Fruit fly (Drosophila melanogaster) whole organism, embryonic: ENCODE data around the gene PAPLA1.

Experiments
- Asciz ChIP-seq: fragments of 200-800 bp; sonication (Bioruptor generic); optimal IDR thresholded peaks from 2 replicates; lab custom pipeline; 2017; ENCODE audit warnings: missing biosample characterization, mild to moderate bottlenecking, missing genetic modification characterization, missing genetic modification reagents
- CG11723 ChIP-seq: fragments of 200-800 bp; sonication (Bioruptor generic); optimal IDR thresholded peaks from 2 replicates; lab custom pipeline; 2017; ENCODE audit warnings: missing biosample characterization, mild to moderate bottlenecking, missing genetic modification characterization
- CG12071 ChIP-seq: fragments of 200-800 bp; sonication (Bioruptor generic); optimal IDR thresholded peaks from 3 replicates; lab custom pipeline; 2018; ENCODE audit warnings: missing biosample characterization, mild to moderate bottlenecking, missing genetic modification characterization
- CG12769 ChIP-seq: fragments of 200-800 bp; sonication (Bioruptor generic); optimal IDR thresholded peaks from 2 replicates; lab custom pipeline; 2019; ENCODE audit warnings: missing biosample characterization, mild to moderate bottlenecking, missing genetic modification characterization, moderate library complexity
- CG14014 ChIP-seq: fragments of 200-800 bp; sonication (Bioruptor generic); IDR thresholded peaks from 2 replicates; pipeline ENCODE4 v1.3.6; 2022; ENCODE audit warnings: missing biosample characterization, missing genetic modification characterization
- CG14441 ChIP-seq: fragments of 200-800 bp; sonication (Bioruptor generic); IDR thresholded peaks from 2 replicates; pipeline ENCODE4 v1.3.6; 2022; ENCODE audit warnings: missing biosample characterization, missing genetic modification characterization
- CG15514 ChIP-seq: fragments of 200-800 bp; sonication (Bioruptor generic); optimal IDR thresholded peaks from 3 replicates; lab custom pipeline; 2017; ENCODE audit warnings: missing biosample characterization, missing genetic modification characterization, mild to moderate bottlenecking, moderate library complexity, missing genetic modification reagents
- CG16813 ChIP-seq: fragments of 200-800 bp; sonication (Bioruptor generic); IDR thresholded peaks from 3 replicates; pipeline ENCODE4 v1.3.6; 2022; ENCODE audit warnings: missing biosample characterization, missing genetic modification characterization; ENCODE audit not compliant: partially characterized antibody
- CG18619 ChIP-seq: fragments of 200-800 bp; sonication (Bioruptor generic); optimal IDR thresholded peaks from 3 replicates; lab custom pipeline; 2017; ENCODE audit warnings: missing biosample characterization, mild to moderate bottlenecking, missing genetic modification characterization
- CG34376 ChIP-seq: fragments of 200-800 bp; sonication (Bioruptor generic); optimal IDR thresholded peaks from 2 replicates; lab custom pipeline; 2018; ENCODE audit warnings: missing biosample characterization, mild to moderate bottlenecking, missing genetic modification characterization
- CG6272 ChIP-seq: fragments of 200-800 bp; sonication (Bioruptor generic); IDR thresholded peaks from 2 replicates; pipeline ENCODE4 v1.3.6; 2022; ENCODE audit warnings: missing biosample characterization, missing genetic modification characterization
- CG7271 ChIP-seq: fragments of 200-800 bp; sonication (Bioruptor generic); optimal IDR thresholded peaks from 2 replicates; lab custom pipeline; 2018; ENCODE audit warnings: missing biosample characterization, mild to moderate bottlenecking, missing genetic modification characterization, moderate library complexity
- CG7928 ChIP-seq: fragments of 200-800 bp; sonication (Bioruptor generic); optimal IDR thresholded peaks from 2 replicates; lab custom pipeline; 2017; ENCODE audit warnings: missing biosample characterization, mild to moderate bottlenecking, missing genetic modification characterization
- CG7987 ChIP-seq: fragments of 200-800 bp; sonication (Bioruptor generic); optimal IDR thresholded peaks from 2 replicates; lab custom pipeline; 2018; ENCODE audit warnings: missing biosample characterization, mild to moderate bottlenecking, missing genetic modification characterization, moderate library complexity
- CG8478 ChIP-seq: fragments of >200 bp; optimal IDR thresholded peaks from 2 replicates; lab custom pipeline; 2018
- CG9437 ChIP-seq: fragments of 200-800 bp; sonication (Bioruptor generic); optimal IDR thresholded peaks from 2 replicates; lab custom pipeline; 2018; ENCODE audit warnings: missing biosample characterization, mild to moderate bottlenecking, missing genetic modification characterization
- CG9727 ChIP-seq: fragments of 200-800 bp; sonication (Bioruptor generic); optimal IDR thresholded peaks from 3 replicates; lab custom pipeline; 2017; ENCODE audit warnings: missing biosample characterization, mild to moderate bottlenecking, missing genetic modification characterization
- CrebB ChIP-seq: fragments of 200-800 bp; sonication (Bioruptor generic); optimal IDR thresholded peaks from 3 replicates; lab custom pipeline; 2018; ENCODE audit warnings: missing biosample characterization, mild to moderate bottlenecking, missing genetic modification characterization
- ERR ChIP-seq: fragments of 200-800 bp; sonication (Bioruptor generic); optimal IDR thresholded peaks from 2 replicates; lab custom pipeline; 2016; ENCODE audit warnings: missing biosample characterization, missing genetic modification characterization
- Fer1 ChIP-seq: fragments of 200-800 bp; sonication (Bioruptor generic); optimal IDR thresholded peaks from 2 replicates; lab custom pipeline; 2017; ENCODE audit warnings: missing biosample characterization, mild to moderate bottlenecking, missing genetic modification characterization
- Fer2 ChIP-seq: fragments of 200-800 bp; sonication (Bioruptor generic); optimal IDR thresholded peaks from 2 replicates; lab custom pipeline; 2018; ENCODE audit warnings: missing biosample characterization, mild to moderate bottlenecking, missing genetic modification characterization, moderate library complexity
- Mad ChIP-seq: fragments of 200-800 bp; sonication (Bioruptor generic); optimal IDR thresholded peaks from 2 replicates; lab custom pipeline; 2016; ENCODE audit warnings: missing biosample characterization, missing genetic modification characterization
- Opbp ChIP-seq: fragments of 200-800 bp; sonication (Bioruptor generic); IDR thresholded peaks from 3 replicates; pipeline ENCODE4 v1.3.6; 2022; ENCODE audit warnings: missing biosample characterization, missing genetic modification characterization; ENCODE audit not compliant: partially characterized antibody
- Six4 ChIP-seq: fragments of 200-800 bp; sonication (Bioruptor generic); optimal IDR thresholded peaks from 2 replicates; lab custom pipeline; 2016; ENCODE audit warnings: missing biosample characterization, missing genetic modification characterization
- Sox100B ChIP-seq: fragments of 200-800 bp; sonication (Bioruptor generic); optimal IDR thresholded peaks from 3 replicates; lab custom pipeline; 2018; ENCODE audit warnings: missing biosample characterization, mild to moderate bottlenecking, missing genetic modification characterization
- Spps ChIP-seq: fragments of 200-800 bp; sonication (Bioruptor generic); optimal IDR thresholded peaks from 2 replicates; lab custom pipeline; 2018; ENCODE audit warnings: missing biosample characterization, mild to moderate bottlenecking, missing genetic modification characterization
- ab ChIP-seq: fragments of 200-800 bp; sonication (Bioruptor generic); optimal IDR thresholded peaks from 2 replicates; lab custom pipeline; 2016; ENCODE audit warnings: missing biosample characterization, missing genetic modification characterization
- aop ChIP-seq: fragments of 200-800 bp; sonication (Bioruptor generic); IDR thresholded peaks from 2 replicates; pipeline ENCODE4 v1.3.6; 2022; ENCODE audit warnings: missing biosample characterization, missing genetic modification characterization
- br ChIP-seq: fragments of >200 bp; optimal IDR thresholded peaks from 2 replicates; lab custom pipeline; 2017
- ci ChIP-seq: fragments of 200-800 bp; sonication (Bioruptor generic); IDR thresholded peaks from 3 replicates; pipeline ENCODE4 v1.3.6; 2022; ENCODE audit warnings: missing biosample characterization, missing genetic modification characterization
- dm ChIP-seq: fragments of 200-800 bp; sonication (Bioruptor generic); optimal IDR thresholded peaks from 3 replicates; lab custom pipeline; 2016; ENCODE audit warnings: missing biosample characterization, missing genetic modification characterization
- esg ChIP-seq: fragments of 200-800 bp; sonication (Bioruptor generic); conservative IDR thresholded peaks from 2 replicates; pipeline ENCODE4 v1.3.6; 2022; ENCODE audit warnings: missing biosample characterization, missing genetic modification characterization
- gsb-n ChIP-seq: fragments of 200-800 bp; sonication (Bioruptor generic); optimal IDR thresholded peaks from 3 replicates; lab custom pipeline; 2018; ENCODE audit warnings: missing biosample characterization, mild to moderate bottlenecking, missing genetic modification characterization
- gt ChIP-seq: fragments of 200-800 bp; sonication (Bioruptor generic); IDR thresholded peaks from 2 replicates; pipeline ENCODE4 v1.3.6; 2022; ENCODE audit warnings: missing biosample characterization, missing genetic modification characterization
- hkb ChIP-seq, 2 experiments: fragments of 200-800 bp in 1 of 2; fragments of >200 bp in 1 of 2; sonication (Bioruptor generic) in 1 of 2; IDR thresholded peaks in 1 of 2; optimal IDR thresholded peaks in 1 of 2; 2 replicates each; pipeline versions ENCODE4 v1.3.6 to Lab custom; 2017 to 2022; ENCODE audit warnings: missing biosample characterization in 1 of 2, missing genetic modification characterization in 1 of 2
- ind ChIP-seq: fragments of 200-800 bp; sonication (Bioruptor generic); optimal IDR thresholded peaks from 3 replicates; lab custom pipeline; 2016; ENCODE audit warnings: missing biosample characterization, missing genetic modification characterization
- lab ChIP-seq: fragments of 200-800 bp; sonication (Bioruptor generic); optimal IDR thresholded peaks from 3 replicates; lab custom pipeline; 2017; ENCODE audit warnings: missing biosample characterization, missing genetic modification characterization, mild to moderate bottlenecking, moderate library complexity, missing genetic modification reagents
- mam ChIP-seq: fragments of 200-800 bp; sonication (Bioruptor generic); optimal IDR thresholded peaks from 3 replicates; lab custom pipeline; 2016; ENCODE audit warnings: missing biosample characterization, missing genetic modification characterization
- oc ChIP-seq: fragments of 200-800 bp; sonication (Bioruptor generic); optimal IDR thresholded peaks from 2 replicates; lab custom pipeline; 2018; ENCODE audit warnings: missing biosample characterization, mild to moderate bottlenecking, missing genetic modification characterization, moderate library complexity
- pb ChIP-seq: fragments of 200-800 bp; sonication (Bioruptor generic); optimal IDR thresholded peaks from 3 replicates; lab custom pipeline; 2016; ENCODE audit warnings: missing biosample characterization, missing genetic modification characterization
- pita ChIP-seq: fragments of 200-800 bp; sonication (Bioruptor generic); optimal IDR thresholded peaks from 2 replicates; lab custom pipeline; 2017; ENCODE audit warnings: missing biosample characterization, mild to moderate bottlenecking, missing genetic modification characterization
- pros ChIP-seq: fragments of 200-800 bp; sonication (Bioruptor generic); optimal IDR thresholded peaks from 3 replicates; lab custom pipeline; 2019; ENCODE audit warnings: missing biosample characterization, mild to moderate bottlenecking, missing genetic modification characterization, moderate library complexity
- repo ChIP-seq: fragments of 200-800 bp; sonication (Bioruptor generic); optimal IDR thresholded peaks from 2 replicates; lab custom pipeline; 2016; ENCODE audit warnings: missing biosample characterization, missing genetic modification characterization
- rib ChIP-seq: fragments of 200-800 bp; sonication (Bioruptor generic); IDR thresholded peaks from 2 replicates; pipeline ENCODE4 v1.3.6; 2022; ENCODE audit warnings: missing biosample characterization, missing genetic modification characterization
- ro ChIP-seq: fragments of 200-800 bp; sonication (Bioruptor generic); IDR thresholded peaks from 2 replicates; pipeline ENCODE4 v1.3.6; 2022; ENCODE audit warnings: missing biosample characterization, missing genetic modification characterization
- row ChIP-seq: fragments of 200-800 bp; sonication (Bioruptor generic); IDR thresholded peaks from 3 replicates; pipeline ENCODE4 v1.3.6; 2022; ENCODE audit warnings: missing biosample characterization, missing genetic modification characterization
- scrt ChIP-seq: fragments of 200-800 bp; sonication (Bioruptor generic); optimal IDR thresholded peaks from 2 replicates; lab custom pipeline; 2018; ENCODE audit warnings: missing biosample characterization, mild to moderate bottlenecking, missing genetic modification characterization, moderate library complexity
- sens-2 ChIP-seq: fragments of 200-800 bp; sonication (Bioruptor generic); IDR thresholded peaks from 2 replicates; pipeline ENCODE4 v1.3.6; 2022; ENCODE audit warnings: missing biosample characterization, missing genetic modification characterization
- sima ChIP-seq: fragments of 200-800 bp; sonication (Bioruptor generic); optimal IDR thresholded peaks from 2 replicates; lab custom pipeline; 2016; ENCODE audit warnings: missing biosample characterization, missing genetic modification characterization
- tin ChIP-seq: fragments of 200-800 bp; sonication (Bioruptor generic); optimal IDR thresholded peaks from 3 replicates; lab custom pipeline; 2016; ENCODE audit warnings: missing biosample characterization, missing genetic modification characterization
- trem ChIP-seq: fragments of 200-800 bp; optimal IDR thresholded peaks from 3 replicates; lab custom pipeline; 2019; ENCODE audit warnings: missing biosample characterization, mild to moderate bottlenecking, missing genetic modification characterization, moderate library complexity
- wdn ChIP-seq: fragments of 200-800 bp; sonication (Bioruptor generic); IDR thresholded peaks from 2 replicates; pipeline ENCODE4 v1.3.6; 2022; ENCODE audit warnings: missing biosample characterization, missing genetic modification characterization

Gene PAPLA1

DNA sequence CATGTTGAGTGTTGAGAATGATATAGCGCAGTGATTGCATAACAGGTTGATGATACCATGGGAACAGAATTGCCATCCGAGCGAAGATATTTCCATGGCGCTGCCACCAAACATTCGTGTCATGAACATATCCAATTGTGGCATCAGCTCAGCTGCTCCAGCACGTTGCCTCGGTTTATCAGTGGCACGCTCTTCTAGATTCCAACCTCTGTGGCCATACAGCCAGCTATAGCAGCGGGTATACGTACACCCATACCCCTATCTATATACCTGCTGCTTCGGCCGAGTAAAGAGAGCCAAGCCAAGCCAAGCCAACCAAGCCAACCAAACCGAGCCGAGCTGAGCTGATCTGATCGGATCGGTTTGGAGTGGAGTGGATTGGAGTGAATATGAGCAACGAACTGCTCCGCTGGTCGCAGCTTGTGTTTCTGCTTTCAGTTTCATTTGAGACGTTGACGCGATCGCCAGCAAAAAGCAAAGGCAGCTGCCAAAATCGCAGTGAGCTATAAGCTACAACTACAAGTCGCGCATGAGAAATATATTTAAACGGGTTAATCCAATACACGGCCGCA, 10.8 kb downstream of the PAPLA1 start (continued):
- no peak for TF ChIP-seq CG9437
- peak; percentile 14 for TF ChIP-seq CG34376 (GFP tag; lab: Kevin White, UChicago)
- TF ChIP-seq CG16813 (GFP tag; lab: Robert Waterston, UW): no peak
- TF ChIP-seq br (lab: Kevin White, UChicago): no peak
- TF ChIP-seq sens-2 (GFP tag; lab: Robert Waterston, UW): no peak
- TF ChIP-seq CG8478: no peak
- TF ChIP-seq repo (GFP tag; lab: Kevin White, UChicago): no peak
- TF ChIP-seq CG7987 (GFP tag; lab: Kevin White, UChicago): no peak
- no peak for TF ChIP-seq CrebB (tag; lab: Kevin White, UChicago)
- TF ChIP-seq CG7928 (GFP tag; lab: Kevin White, UChicago): no peak
- TF ChIP-seq Fer2 (tag; lab: Kevin White, UChicago): no peak
- TF ChIP-seq CG12071 (GFP tag; lab: Kevin White, UChicago): peak; percentile 36
- TF ChIP-seq ind: no peak
- no peak for TF ChIP-seq hkb (optimal IDR thresholded peaks at IDR 0.05; lab: Kevin White, UChicago)
- TF ChIP-seq hkb (GFP tag; IDR thresholded peaks at IDR 0.05; lab: Robert Waterston, UW): no peak
- peak; percentile 29 for TF ChIP-seq oc (tag; lab: Kevin White, UChicago)
- no peak for TF ChIP-seq gsb-n (tag; lab: Kevin White, UChicago)
- TF ChIP-seq gt (GFP tag; lab: Robert Waterston, UW): no peak
- no peak for TF ChIP-seq CG15514 (GFP tag; lab: Kevin White, UChicago)
- TF ChIP-seq CG18619 (GFP tag; lab: Kevin White, UChicago): no peak
- TF ChIP-seq Asciz: no peak
- peak; percentile 32; the same call in 1 of the 3 replicates for TF ChIP-seq ci
- no peak for TF ChIP-seq CG9727 (GFP tag; lab: Kevin White, UChicago)
- TF ChIP-seq CG6272 (GFP tag; lab: Robert Waterston, UW): no peak
- no peak for TF ChIP-seq ro (GFP tag; lab: Robert Waterston, UW)
- no peak for TF ChIP-seq Spps
- no peak for TF ChIP-seq Mad (GFP tag; lab: Kevin White, UChicago)
- TF ChIP-seq Opbp: no peak
- TF ChIP-seq sima: no peak
- no peak for TF ChIP-seq pita (GFP tag; lab: Kevin White, UChicago)
- TF ChIP-seq mam: no peak
- no peak for TF ChIP-seq CG14441 (GFP tag; lab: Robert Waterston, UW)
- no peak for TF ChIP-seq CG7271 (tag; lab: Kevin White, UChicago)
- TF ChIP-seq aop (GFP tag; lab: Robert Waterston, UW): no peak
- TF ChIP-seq CG11723 (GFP tag; lab: Kevin White, UChicago): no peak
- TF ChIP-seq wdn (GFP tag; lab: Robert Waterston, UW): no peak
- TF ChIP-seq scrt (GFP tag; lab: Kevin White, UChicago): no peak
- no peak for TF ChIP-seq rib (GFP tag; lab: Robert Waterston, UW)
- TF ChIP-seq Six4 (GFP tag; lab: Kevin White, UChicago): no peak
- TF ChIP-seq ERR (GFP tag; lab: Kevin White, UChicago): no peak
- no peak for TF ChIP-seq pros (GFP tag; lab: Kevin White, UChicago)
- no peak for TF ChIP-seq dm (GFP tag; lab: Kevin White, UChicago)
- TF ChIP-seq CG12769 (tag; lab: Kevin White, UChicago): peak; percentile 27
- TF ChIP-seq esg (GFP tag; lab: Robert Waterston, UW): no peak
- peak; percentile 6 for TF ChIP-seq lab
- TF ChIP-seq Fer1: peak; percentile 18
- TF ChIP-seq pb: no peak
- no peak for TF ChIP-seq trem
- TF ChIP-seq Sox100B (GFP tag; lab: Kevin White, UChicago): no peak
- no peak for TF ChIP-seq tin
- TF ChIP-seq ab (GFP tag; lab: Kevin White, UChicago): no peak
- TF ChIP-seq CG14014 (GFP tag; lab: Robert Waterston, UW): no peak
- no peak for TF ChIP-seq row (GFP tag; lab: Robert Waterston, UW)
